Comparison of ENCODE assay signal across 4 fruit fly cellular contexts in the genomic region with DNA sequence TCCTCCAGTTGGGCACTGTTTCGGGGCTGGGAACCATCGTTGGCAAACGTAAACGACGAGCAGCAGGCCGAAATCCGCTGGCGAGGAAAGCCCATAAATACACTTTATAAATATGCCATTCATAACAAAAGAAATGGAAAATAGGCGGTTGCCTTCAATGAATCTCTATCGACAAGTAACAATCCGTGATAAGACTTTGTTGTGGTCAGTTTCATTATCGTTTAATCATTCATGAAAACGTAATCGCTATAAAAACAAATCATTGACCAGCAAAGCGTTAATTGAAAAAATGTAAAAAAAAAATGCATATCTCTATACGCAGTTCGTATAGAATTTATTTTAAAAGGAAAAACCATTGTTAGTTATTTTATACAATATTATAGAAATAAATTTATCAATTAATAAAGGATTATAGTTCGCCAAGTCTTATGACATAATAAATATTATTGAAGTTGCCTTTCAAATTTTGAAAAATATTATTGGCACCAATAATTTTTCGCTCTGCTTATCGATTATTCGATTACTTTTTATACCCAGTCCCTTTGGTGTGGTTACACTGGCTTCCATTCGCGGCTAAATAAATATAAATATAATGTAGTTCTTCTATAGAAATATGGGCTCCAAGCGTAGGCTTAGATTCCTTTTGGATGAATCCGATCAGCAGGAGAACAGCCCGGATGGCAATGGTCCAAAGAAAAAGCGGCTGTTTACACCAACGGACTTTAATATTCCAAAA.
TF ChIP-seq lines count a peak whose summit lies in the region.

CG31898 (plus strand) TSS at position 559 of the 736 bp plus-strand sequence.

- no peak for TF ChIP-seq CTCF in whole organism, embryonic (GFP tag; optimal IDR thresholded peaks at IDR 0.05; lab: Kevin White, UChicago)

TF ChIP-seq in whole organism, adult, 20 proteins besides CTCF, POLR2A, EP300 and RAD21:
- TF ChIP-seq cic (GFP tag; optimal IDR thresholded peaks at IDR 0.05; lab: Kevin White, UChicago), result peak; percentile 79
- no peak for TF ChIP-seq tj (GFP tag; optimal IDR thresholded peaks at IDR 0.05; lab: Kevin White, UChicago)
- peak; percentile 26 for TF ChIP-seq bab1 (GFP tag; optimal IDR thresholded peaks at IDR 0.05; lab: Kevin White, UChicago)

TF ChIP-seq in whole organism, embryonic, 481 proteins besides CTCF, POLR2A, EP300 and RAD21 (continues in another document):
- TF ChIP-seq luna (GFP tag; optimal IDR thresholded peaks at IDR 0.05; lab: Kevin White, UChicago) (no peak), CG8089 (GFP tag; optimal IDR thresholded peaks at IDR 0.05; lab: Kevin White, UChicago) (no peak), CG10267 (tag; optimal IDR thresholded peaks at IDR 0.05; lab: Kevin White, UChicago) (peak; percentile 23), CG17361 (GFP tag; IDR thresholded peaks at IDR 0.05; lab: Robert Waterston, UW) (0 out of 3 replicates have a peak, but pooled peaks have one; percentile 10), trem (tag; optimal IDR thresholded peaks at IDR 0.05; lab: Kevin White, UChicago) (peak; percentile 21), B-H2 (GFP tag; optimal IDR thresholded peaks at IDR 0.05; lab: Kevin White, UChicago) (no peak), ssp (GFP tag; IDR thresholded peaks at IDR 0.05; lab: Robert Waterston, UW) (no peak), pzg (GFP tag; optimal IDR thresholded peaks at IDR 0.05; lab: Kevin White, UChicago) (peak; percentile 43), MBD-R2 (GFP tag; IDR thresholded peaks at IDR 0.05; lab: Robert Waterston, UW) (peak; percentile 64), lbe (GFP tag; optimal IDR thresholded peaks at IDR 0.05; lab: Kevin White, UChicago) (peak; percentile 47), NfI (GFP tag; optimal IDR thresholded peaks at IDR 0.05; lab: Kevin White, UChicago) (no peak), CG1832 (GFP tag; optimal IDR thresholded peaks at IDR 0.05; lab: Kevin White, UChicago) (no peak), Stat92E (GFP tag; optimal IDR thresholded peaks at IDR 0.05; lab: Kevin White, UChicago) (no peak), NC2β (GFP tag; optimal IDR thresholded peaks at IDR 0.05; lab: Kevin White, UChicago) (no peak), CG2875 (GFP tag; optimal IDR thresholded peaks at IDR 0.05; lab: Kevin White, UChicago) (no peak), CG12659 (GFP tag; optimal IDR thresholded peaks at IDR 0.05; lab: Kevin White, UChicago) (peak; percentile 1), YL-1 (GFP tag; optimal IDR thresholded peaks at IDR 0.05; lab: Kevin White, UChicago) (no peak), Ssrp (tag; optimal IDR thresholded peaks at IDR 0.05; lab: Kevin White, UChicago) (no peak), Scr (GFP tag; IDR thresholded peaks at IDR 0.05; lab: Robert Waterston, UW; ENCODE audit: partially characterized antibody) (peak; percentile 41; the same call in 1 of the 2 replicates), B-H1 (GFP tag; IDR thresholded peaks at IDR 0.05; lab: Robert Waterston, UW) (no peak), E2f2 (GFP tag; IDR thresholded peaks at IDR 0.05; lab: Robert Waterston, UW) (peak; percentile 94), CG31388 (GFP tag; optimal IDR thresholded peaks at IDR 0.05; lab: Kevin White, UChicago) (no peak), unc-4 (GFP tag; IDR thresholded peaks at IDR 0.05; lab: Robert Waterston, UW; ENCODE audit: partially characterized antibody) (0 out of 2 replicates have a peak, but pooled peaks have one; percentile 26), Usf (GFP tag; optimal IDR thresholded peaks at IDR 0.05; lab: Kevin White, UChicago) (no peak), CG11085 (GFP tag; IDR thresholded peaks at IDR 0.05; lab: Robert Waterston, UW) (no peak), odd (GFP tag; optimal IDR thresholded peaks at IDR 0.05; lab: Kevin White, UChicago) (no peak)

TF ChIP-seq in whole organism, prepupa, 60 proteins besides CTCF, POLR2A, EP300 and RAD21:
- TF ChIP-seq vri (GFP tag; optimal IDR thresholded peaks at IDR 0.05; lab: Kevin White, UChicago) (peak; percentile 87), achi (GFP tag; optimal IDR thresholded peaks at IDR 0.05; lab: Kevin White, UChicago) (no peak)

TF ChIP-seq in whole organism, wandering third instar larva, 38 proteins besides CTCF, POLR2A, EP300 and RAD21:
- no peak for TF ChIP-seq Hr78 (GFP tag; optimal IDR thresholded peaks at IDR 0.05; lab: Kevin White, UChicago)
- no peak for TF ChIP-seq pan (optimal IDR thresholded peaks at IDR 0.05; lab: Kevin White, UChicago)
- peak; percentile 26 for TF ChIP-seq sage (GFP tag; optimal IDR thresholded peaks at IDR 0.05; lab: Kevin White, UChicago)
- no peak for TF ChIP-seq ey (GFP tag; optimal IDR thresholded peaks at IDR 0.05; lab: Kevin White, UChicago)
- TF ChIP-seq Myc (optimal IDR thresholded peaks at IDR 0.05; lab: Kevin White, UChicago), result no peak
